Worm (Caenorhabditis elegans) whole organism, L3 larva: Measurements from ENCODE around the gene best-15.

ENCODE experiments used
- ceh-16 ChIP-seq: sonication (generic microtip); optimal IDR thresholded peaks from 2 replicates; lab custom pipeline; 2017; ENCODE audit warnings: missing biosample characterization, missing genetic modification characterization
- ceh-28 ChIP-seq: fragments of 150-350 bp; optimal IDR thresholded peaks from 2 replicates; lab custom pipeline; 2014; ENCODE audit warnings: missing biosample characterization, missing genetic modification reagents, missing genetic modification characterization
- elt-3 ChIP-seq, 3 experiments: fragments of 150-350 bp in 1 of 3; sonication (generic microtip) in 2 of 3; optimal IDR thresholded peaks; 2 replicates in 2 of 3; 4 replicates in 1 of 3; lab custom pipeline; 2014 to 2017; ENCODE audit warnings: missing biosample characterization in 3 of 3, missing genetic modification characterization in 3 of 3
- fkh-2 ChIP-seq: fragments of 150-350 bp; optimal IDR thresholded peaks from 2 replicates; lab custom pipeline; 2014; ENCODE audit warnings: missing biosample characterization, missing genetic modification reagents, missing genetic modification characterization
- jun-1 ChIP-seq: fragments of 150-350 bp; optimal IDR thresholded peaks from 2 replicates; lab custom pipeline; 2014; ENCODE audit warnings: missing biosample characterization, missing genetic modification reagents, missing genetic modification characterization
- nfya-1 ChIP-seq: sonication (generic microtip); optimal IDR thresholded peaks from 2 replicates; lab custom pipeline; 2017; ENCODE audit warnings: missing genetic modification characterization, mild to moderate bottlenecking, missing compliant biosample characterization, antibody characterized with exemption, moderate library complexity; ENCODE audit not compliant: insufficient read depth
- nhr-11 ChIP-seq: fragments of 150-350 bp; optimal IDR thresholded peaks from 2 replicates; lab custom pipeline; 2014; ENCODE audit warnings: missing biosample characterization, missing genetic modification characterization
- nhr-12 ChIP-seq: fragments of 150-350 bp; optimal IDR thresholded peaks from 2 replicates; lab custom pipeline; 2014; ENCODE audit warnings: missing biosample characterization, missing genetic modification characterization
- nhr-237 ChIP-seq: fragments of 150-350 bp; optimal IDR thresholded peaks from 2 replicates; lab custom pipeline; 2014; ENCODE audit warnings: missing biosample characterization, missing genetic modification characterization
- nhr-25 ChIP-seq: sonication (generic microtip); optimal IDR thresholded peaks from 2 replicates; lab custom pipeline; 2017; ENCODE audit warnings: missing biosample characterization, missing genetic modification characterization
- tbx-2 ChIP-seq: sonication (generic microtip); optimal IDR thresholded peaks from 2 replicates; lab custom pipeline; 2016; ENCODE audit warnings: mild to moderate bottlenecking, missing genetic modification characterization, missing compliant biosample characterization
- unc-39 ChIP-seq: sonication (generic microtip); optimal IDR thresholded peaks from 4 replicates; lab custom pipeline; 2017; ENCODE audit warnings: missing biosample characterization, missing genetic modification characterization
- ztf-11 ChIP-seq: fragments of 150-350 bp; optimal IDR thresholded peaks from 2 replicates; lab custom pipeline; 2014; ENCODE audit warnings: missing biosample characterization, missing genetic modification characterization

DNA sequence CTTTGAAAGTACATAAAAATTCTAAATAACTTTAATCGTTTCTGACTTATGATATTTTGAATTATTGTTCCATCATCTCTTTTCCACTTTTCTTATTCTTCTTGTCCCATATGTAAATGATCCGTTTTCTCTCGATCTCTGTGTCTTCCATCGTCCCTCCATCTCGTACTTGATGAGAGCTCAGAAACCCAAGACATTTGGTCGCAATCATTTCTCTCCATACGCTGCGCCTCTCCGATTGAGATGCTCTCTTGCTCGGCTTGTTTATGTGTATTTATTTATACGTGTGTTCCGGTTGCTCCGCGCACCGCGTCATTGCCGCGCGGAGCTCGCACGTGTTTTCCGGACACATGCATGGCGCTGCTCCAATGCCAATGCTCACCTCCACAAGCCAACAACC is 20.7 kb downstream of the best-15 start:
- TF ChIP-seq ztf-11 (tag; lab: Kevin White, UChicago) (no peak), tbx-2 (tag; lab: Kevin White, UChicago) (no peak), unc-39 (tag; lab: Kevin White, UChicago) (no peak), elt-3 (tag; optimal IDR thresholded peaks at IDR 0.05; lab: Kevin White, UChicago) (no peak), nhr-12 (no peak), ceh-16 (tag; lab: Kevin White, UChicago) (no peak), nhr-11 (tag; lab: Kevin White, UChicago) (no peak), ceh-28 (tag; lab: Kevin White, UChicago) (no peak), fkh-2 (tag; lab: Kevin White, UChicago) (no peak), nhr-237 (tag; lab: Kevin White, UChicago) (no peak), nfya-1 (tag; lab: Kevin White, UChicago) (no peak), nhr-25 (tag; lab: Kevin White, UChicago) (no peak), jun-1 (tag; lab: Kevin White, UChicago) (no peak)
